Fruit fly (Drosophila melanogaster) whole organism, embryonic: ENCODE results near the gene CG44362.

ENCODE experiments used
- Adf1 ChIP-seq: fragments of 200-800 bp; sonication (Bioruptor generic); IDR thresholded peaks from 2 replicates; pipeline ENCODE4 v1.3.6; 2022; ENCODE audit warnings: missing biosample characterization, missing genetic modification characterization
- Antp ChIP-seq: fragments of 200-800 bp; sonication (Bioruptor generic); optimal IDR thresholded peaks from 3 replicates; lab custom pipeline; 2016; ENCODE audit warnings: missing biosample characterization, missing genetic modification characterization
- Bteb2 ChIP-seq: fragments of 200-800 bp; sonication (Bioruptor generic); optimal IDR thresholded peaks from 2 replicates; lab custom pipeline; 2016; ENCODE audit warnings: missing biosample characterization, missing genetic modification characterization
- CG11247 ChIP-seq: fragments of 200-800 bp; sonication (Bioruptor generic); IDR thresholded peaks from 2 replicates; pipeline ENCODE4 v1.3.6; 2022; ENCODE audit warnings: missing biosample characterization, missing genetic modification characterization
- CG12299 ChIP-seq: fragments of 200-800 bp; sonication (Bioruptor generic); optimal IDR thresholded peaks from 2 replicates; lab custom pipeline; 2018; ENCODE audit warnings: missing biosample characterization, mild to moderate bottlenecking, missing genetic modification characterization
- CG13894 ChIP-seq: fragments of 200-800 bp; sonication (Bioruptor generic); optimal IDR thresholded peaks from 3 replicates; lab custom pipeline; 2018; ENCODE audit warnings: missing biosample characterization, mild to moderate bottlenecking, missing genetic modification characterization, moderate library complexity
- CG14014 ChIP-seq: fragments of 200-800 bp; sonication (Bioruptor generic); IDR thresholded peaks from 2 replicates; pipeline ENCODE4 v1.3.6; 2022; ENCODE audit warnings: missing biosample characterization, missing genetic modification characterization
- CG1647 ChIP-seq: fragments of 200-800 bp; sonication (Bioruptor generic); optimal IDR thresholded peaks from 3 replicates; lab custom pipeline; 2016; ENCODE audit warnings: missing biosample characterization, missing genetic modification characterization
- CG17829 ChIP-seq: fragments of 200-800 bp; optimal IDR thresholded peaks from 2 replicates; lab custom pipeline; 2019; ENCODE audit warnings: missing biosample characterization, mild to moderate bottlenecking, missing genetic modification characterization, moderate library complexity
- CG18262 ChIP-seq: fragments of 200-800 bp; optimal IDR thresholded peaks from 3 replicates; lab custom pipeline; 2019; ENCODE audit warnings: missing biosample characterization, mild to moderate bottlenecking, missing genetic modification characterization, moderate library complexity
- CG18619 ChIP-seq: fragments of 200-800 bp; sonication (Bioruptor generic); optimal IDR thresholded peaks from 3 replicates; lab custom pipeline; 2017; ENCODE audit warnings: missing biosample characterization, mild to moderate bottlenecking, missing genetic modification characterization
- CG32532 ChIP-seq: fragments of 200-800 bp; sonication (Bioruptor generic); IDR thresholded peaks from 2 replicates; pipeline ENCODE4 v1.3.6; 2022; ENCODE audit warnings: missing biosample characterization, missing genetic modification characterization
- CG5245 ChIP-seq: fragments of 200-800 bp; sonication (Bioruptor generic); optimal IDR thresholded peaks from 3 replicates; lab custom pipeline; 2016; ENCODE audit warnings: missing biosample characterization, missing genetic modification characterization
- CG6683 ChIP-seq: fragments of 200-800 bp; sonication (Bioruptor generic); optimal IDR thresholded peaks from 2 replicates; lab custom pipeline; 2017; ENCODE audit warnings: missing biosample characterization, mild to moderate bottlenecking, missing genetic modification characterization, missing genetic modification reagents
- CG7987 ChIP-seq: fragments of 200-800 bp; sonication (Bioruptor generic); optimal IDR thresholded peaks from 2 replicates; lab custom pipeline; 2018; ENCODE audit warnings: missing biosample characterization, mild to moderate bottlenecking, missing genetic modification characterization, moderate library complexity
- CG8290 ChIP-seq, 3 experiments: fragments of 200-800 bp; sonication (Bioruptor generic); optimal IDR thresholded peaks; 2 replicates each; lab custom pipeline; 2016 to 2019; ENCODE audit warnings: missing biosample characterization in 3 of 3, missing genetic modification characterization in 3 of 3, mild to moderate bottlenecking in 2 of 3, moderate library complexity in 1 of 3
- CG8924 ChIP-seq: fragments of 200-800 bp; optimal IDR thresholded peaks from 3 replicates; lab custom pipeline; 2019; ENCODE audit warnings: missing biosample characterization, mild to moderate bottlenecking, missing genetic modification characterization, moderate library complexity
- Doc3 ChIP-seq: fragments of 200-800 bp; sonication (Bioruptor generic); IDR thresholded peaks from 3 replicates; pipeline ENCODE4 v1.3.6; 2022; ENCODE audit warnings: missing biosample characterization, missing genetic modification characterization; ENCODE audit not compliant: partially characterized antibody
- Drgx ChIP-seq: fragments of 200-800 bp; sonication (Bioruptor generic); IDR thresholded peaks from 2 replicates; pipeline ENCODE4 v1.3.6; 2022; ENCODE audit warnings: missing biosample characterization, missing genetic modification characterization
- HmgZ ChIP-seq: fragments of 200-800 bp; sonication (Bioruptor generic); optimal IDR thresholded peaks from 2 replicates; lab custom pipeline; 2018; ENCODE audit warnings: missing biosample characterization, mild to moderate bottlenecking, missing genetic modification characterization
- MTF-1 ChIP-seq: fragments of 200-800 bp; sonication (Bioruptor generic); optimal IDR thresholded peaks from 2 replicates; lab custom pipeline; 2018; ENCODE audit warnings: missing biosample characterization, mild to moderate bottlenecking, missing genetic modification characterization, borderline replicate concordance
- Meics ChIP-seq: fragments of 200-800 bp; sonication (Bioruptor generic); optimal IDR thresholded peaks from 2 replicates; lab custom pipeline; 2017; ENCODE audit warnings: missing biosample characterization, mild to moderate bottlenecking, missing genetic modification characterization
- Opbp ChIP-seq: fragments of 200-800 bp; sonication (Bioruptor generic); IDR thresholded peaks from 3 replicates; pipeline ENCODE4 v1.3.6; 2022; ENCODE audit warnings: missing biosample characterization, missing genetic modification characterization; ENCODE audit not compliant: partially characterized antibody
- Poxn ChIP-seq: fragments of 200-800 bp; sonication (Bioruptor generic); IDR thresholded peaks from 2 replicates; pipeline ENCODE4 v1.3.6; 2022; ENCODE audit warnings: missing biosample characterization, missing genetic modification characterization
- Sry-β ChIP-seq: fragments of 200-800 bp; sonication (Bioruptor generic); optimal IDR thresholded peaks from 2 replicates; lab custom pipeline; 2018; ENCODE audit warnings: missing biosample characterization, mild to moderate bottlenecking, missing genetic modification characterization, moderate library complexity
- Taf1 ChIP-seq: fragments of 200-800 bp; sonication (Bioruptor generic); IDR thresholded peaks from 2 replicates; pipeline ENCODE4 v1.3.6; 2022; ENCODE audit warnings: missing biosample characterization, missing genetic modification characterization
- Tbp ChIP-seq: fragments of >200 bp; optimal IDR thresholded peaks from 2 replicates; lab custom pipeline; 2018; ENCODE audit warnings: missing biosample characterization, missing genetic modification characterization
- Xbp1 ChIP-seq: fragments of 200-800 bp; sonication (Bioruptor generic); optimal IDR thresholded peaks from 3 replicates; lab custom pipeline; 2016; ENCODE audit warnings: missing biosample characterization, mild to moderate bottlenecking, missing genetic modification characterization
- YL-1 ChIP-seq: fragments of 200-800 bp; sonication (Bioruptor generic); optimal IDR thresholded peaks from 3 replicates; lab custom pipeline; 2017; ENCODE audit warnings: missing biosample characterization, mild to moderate bottlenecking, missing genetic modification characterization
- ara ChIP-seq: fragments of 200-800 bp; sonication (Bioruptor generic); IDR thresholded peaks from 2 replicates; pipeline ENCODE4 v1.3.6; 2022; ENCODE audit warnings: missing biosample characterization, missing genetic modification characterization
- ash1 ChIP-seq: fragments of 200-800 bp; sonication (Bioruptor generic); optimal IDR thresholded peaks from 2 replicates; lab custom pipeline; 2018; ENCODE audit warnings: missing biosample characterization, mild to moderate bottlenecking, missing genetic modification characterization
- dpn ChIP-seq, 2 experiments: fragments of 200-800 bp; sonication (Bioruptor generic); optimal IDR thresholded peaks; 3 replicates each; lab custom pipeline; 2016; ENCODE audit warnings: missing biosample characterization in 2 of 2, missing genetic modification characterization in 2 of 2
- ems ChIP-seq: fragments of 200-800 bp; sonication (Bioruptor generic); optimal IDR thresholded peaks from 3 replicates; lab custom pipeline; 2016; ENCODE audit warnings: missing biosample characterization, missing genetic modification characterization
- gfzf ChIP-seq: fragments of 200-800 bp; sonication (Bioruptor generic); optimal IDR thresholded peaks from 2 replicates; lab custom pipeline; 2016; ENCODE audit warnings: missing biosample characterization, mild to moderate bottlenecking, missing genetic modification characterization, moderate library complexity
- gt ChIP-seq: fragments of 200-800 bp; sonication (Bioruptor generic); IDR thresholded peaks from 2 replicates; pipeline ENCODE4 v1.3.6; 2022; ENCODE audit warnings: missing biosample characterization, missing genetic modification characterization
- hth ChIP-seq: fragments of >200 bp; optimal IDR thresholded peaks from 2 replicates; lab custom pipeline; 2017; ENCODE audit warnings: inconsistent platforms
- inv ChIP-seq: fragments of 200-800 bp; sonication (Bioruptor generic); IDR thresholded peaks from 2 replicates; pipeline ENCODE4 v1.3.6; 2022; ENCODE audit warnings: missing biosample characterization, missing genetic modification characterization; ENCODE audit not compliant: partially characterized antibody
- mam ChIP-seq: fragments of 200-800 bp; sonication (Bioruptor generic); optimal IDR thresholded peaks from 3 replicates; lab custom pipeline; 2016; ENCODE audit warnings: missing biosample characterization, missing genetic modification characterization
- onecut ChIP-seq: fragments of 200-800 bp; sonication (Bioruptor generic); IDR thresholded peaks from 2 replicates; pipeline ENCODE4 v1.3.6; 2022; ENCODE audit warnings: missing biosample characterization, missing genetic modification characterization
- pnt ChIP-seq: fragments of 200-800 bp; sonication (Bioruptor generic); optimal IDR thresholded peaks from 3 replicates; lab custom pipeline; 2016; ENCODE audit warnings: missing biosample characterization, missing genetic modification characterization
- pum ChIP-seq: fragments of 200-800 bp; sonication (Bioruptor generic); optimal IDR thresholded peaks from 2 replicates; lab custom pipeline; 2016; ENCODE audit warnings: missing biosample characterization, missing genetic modification characterization
- salm ChIP-seq: fragments of 200-800 bp; sonication (Bioruptor generic); optimal IDR thresholded peaks from 2 replicates; lab custom pipeline; 2018; ENCODE audit warnings: missing biosample characterization, mild to moderate bottlenecking, missing genetic modification characterization
- schlank ChIP-seq: fragments of 200-800 bp; sonication (Bioruptor generic); optimal IDR thresholded peaks from 2 replicates; lab custom pipeline; 2018; ENCODE audit warnings: missing biosample characterization, mild to moderate bottlenecking, missing genetic modification characterization
- seq ChIP-seq: fragments of 200-800 bp; sonication (Bioruptor generic); IDR thresholded peaks from 2 replicates; pipeline ENCODE4 v1.3.6; 2022; ENCODE audit warnings: missing biosample characterization, missing genetic modification characterization
- sna ChIP-seq: fragments of 200-800 bp; sonication (Bioruptor generic); IDR thresholded peaks from 2 replicates; pipeline ENCODE4 v1.3.6; 2022; ENCODE audit warnings: missing biosample characterization, missing genetic modification characterization; ENCODE audit not compliant: partially characterized antibody
- tap ChIP-seq: fragments of 200-800 bp; optimal IDR thresholded peaks from 3 replicates; lab custom pipeline; 2019; ENCODE audit warnings: missing biosample characterization, mild to moderate bottlenecking, missing genetic modification characterization, moderate library complexity
- tna ChIP-seq: fragments of 200-800 bp; sonication (Bioruptor generic); IDR thresholded peaks from 2 replicates; pipeline ENCODE4 v1.3.6; 2022; ENCODE audit warnings: missing biosample characterization, missing genetic modification characterization; ENCODE audit not compliant: partially characterized antibody
- ttk ChIP-seq: fragments of 200-800 bp; sonication (Bioruptor generic); IDR thresholded peaks from 2 replicates; pipeline ENCODE4 v2.1.2; 2022; ENCODE audit warnings: missing biosample characterization, missing genetic modification characterization
- tup ChIP-seq: fragments of 200-800 bp; sonication (Bioruptor generic); optimal IDR thresholded peaks from 2 replicates; lab custom pipeline; 2016; ENCODE audit warnings: missing biosample characterization, mild to moderate bottlenecking, missing genetic modification characterization, moderate library complexity
- unc-4 ChIP-seq: fragments of 200-800 bp; sonication (Bioruptor generic); IDR thresholded peaks from 2 replicates; pipeline ENCODE4 v1.3.6; 2022; ENCODE audit warnings: missing biosample characterization, missing genetic modification characterization; ENCODE audit not compliant: partially characterized antibody
- zen ChIP-seq: fragments of 200-800 bp; sonication (Bioruptor generic); optimal IDR thresholded peaks from 3 replicates; lab custom pipeline; 2018; ENCODE audit warnings: missing biosample characterization, mild to moderate bottlenecking, missing genetic modification characterization, moderate library complexity

The CG44362 gene

DNA sequence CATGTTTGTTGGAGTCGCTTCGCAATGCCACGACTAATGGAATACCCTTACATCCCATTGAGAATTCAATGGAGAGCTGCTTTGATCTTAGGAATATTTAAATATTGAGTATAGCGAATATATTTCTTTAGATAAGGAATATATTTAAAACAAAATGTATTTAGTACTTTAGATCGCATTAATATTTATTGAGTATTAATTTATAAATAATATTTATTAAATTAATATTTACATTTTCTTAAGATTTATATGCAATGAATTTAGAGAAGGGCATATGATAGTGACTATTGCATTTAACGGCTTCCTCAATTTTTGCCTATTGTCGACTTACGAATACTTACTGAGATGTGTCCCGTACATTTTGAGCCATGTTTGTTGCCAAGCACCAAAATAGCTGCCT lies 46.8 kb downstream of the CG44362 start (continued):
- TF ChIP-seq CG8290 (GFP tag; optimal IDR thresholded peaks at IDR 0.05; lab: Kevin White, UChicago) (no peak), CG8290 (tag; optimal IDR thresholded peaks at IDR 0.05; lab: Kevin White, UChicago) (no peak), Sry-β (GFP tag; lab: Kevin White, UChicago) (no peak), CG32532 (GFP tag; lab: Robert Waterston, UW) (no peak), CG7987 (GFP tag; lab: Kevin White, UChicago) (no peak), gt (no peak), CG12299 (tag; lab: Kevin White, UChicago) (no peak), CG14014 (GFP tag; lab: Robert Waterston, UW) (no peak), ems (no peak), Tbp (GFP tag; lab: Kevin White, UChicago) (no peak), ash1 (GFP tag; lab: Kevin White, UChicago) (no peak), CG17829 (tag; lab: Kevin White, UChicago) (peak; percentile 3), dpn (GFP tag; optimal IDR thresholded peaks at IDR 0.05; lab: Kevin White, UChicago) (no peak), YL-1 (GFP tag; lab: Kevin White, UChicago) (no peak), HmgZ (no peak), tap (peak; percentile 35), Adf1 (GFP tag; lab: Robert Waterston, UW) (no peak), schlank (tag; lab: Kevin White, UChicago) (no peak), unc-4 (no peak), CG1647 (GFP tag; lab: Kevin White, UChicago) (no peak), seq (GFP tag; lab: Robert Waterston, UW) (no peak), salm (no peak), Opbp (GFP tag; lab: Robert Waterston, UW) (no peak), CG13894 (no peak), Poxn (GFP tag; lab: Robert Waterston, UW) (no peak), CG18619 (GFP tag; lab: Kevin White, UChicago) (no peak), Taf1 (GFP tag; lab: Robert Waterston, UW) (no peak), Antp (GFP tag; lab: Kevin White, UChicago) (no peak), tup (GFP tag; lab: Kevin White, UChicago) (no peak), inv (GFP tag; lab: Robert Waterston, UW) (no peak), CG6683 (GFP tag; lab: Kevin White, UChicago) (no peak), zen (tag; lab: Kevin White, UChicago) (no peak), Doc3 (GFP tag; lab: Robert Waterston, UW) (no peak), CG11247 (GFP tag; lab: Robert Waterston, UW) (no peak), onecut (GFP tag; lab: Robert Waterston, UW) (no peak), Bteb2 (GFP tag; lab: Kevin White, UChicago) (no peak), MTF-1 (GFP tag; lab: Kevin White, UChicago) (no peak), Xbp1 (GFP tag; lab: Kevin White, UChicago) (no peak), hth (lab: Kevin White, UChicago) (no peak), sna (GFP tag; lab: Robert Waterston, UW) (no peak), Drgx (peak; percentile 35; the same call in 1 of the 2 replicates), pum (GFP tag; lab: Kevin White, UChicago) (no peak), CG5245 (no peak), tna (GFP tag; lab: Robert Waterston, UW) (no peak), CG18262 (tag; lab: Kevin White, UChicago) (peak; percentile 47), ara (no peak), mam (no peak), Meics (GFP tag; lab: Kevin White, UChicago) (no peak), gfzf (no peak), pnt (GFP tag; lab: Kevin White, UChicago) (no peak), ttk (GFP tag; lab: Robert Waterston, UW) (0 out of 2 replicates have a peak, but pooled peaks have one; percentile 4), CG8924 (peak; percentile 34)
